Fruit fly (Drosophila melanogaster) whole organism: Measurements from ENCODE around the gene CG7352.

ENCODE experiments used
- CG8478 ChIP-seq: fragments of >200 bp; optimal IDR thresholded peaks from 2 replicates; lab custom pipeline; 2018; ENCODE audit warnings: inconsistent platforms
- Dll ChIP-seq: fragments of >200 bp; optimal IDR thresholded peaks from 2 replicates; lab custom pipeline; 2017
- EcR ChIP-seq, 2 experiments: fragments of >200 bp; optimal IDR thresholded peaks; 2 replicates each; lab custom pipeline; 2017; ENCODE audit warnings: missing biosample characterization in 2 of 2, missing genetic modification characterization in 2 of 2, missing genetic modification reagents in 2 of 2
- pan ChIP-seq: fragments of >200 bp; optimal IDR thresholded peaks from 2 replicates; lab custom pipeline; 2017
- psq ChIP-seq: fragments of >200 bp; optimal IDR thresholded peaks from 2 replicates; lab custom pipeline; 2017
- usp ChIP-seq: fragments of >200 bp; optimal IDR thresholded peaks from 2 replicates; lab custom pipeline; 2017; ENCODE audit warnings: missing biosample characterization, missing genetic modification characterization, mixed read lengths

CG7352 gene

dm6 chr3R:8355579-8355978 lies 8.2 kb downstream of the CG7352 start:
- TF ChIP-seq CG8478 (no peak), psq (lab: Kevin White, UChicago) (no peak), EcR (GFP tag; optimal IDR thresholded peaks at IDR 0.05; lab: Kevin White, UChicago) (no peak), usp (GFP tag; lab: Kevin White, UChicago) (no peak), Dll (lab: Kevin White, UChicago) (no peak), pan (no peak)

- TF ChIP-seq pan: no peak
- no peak for TF ChIP-seq Dll (lab: Kevin White, UChicago)
- no peak for TF ChIP-seq EcR (GFP tag; optimal IDR thresholded peaks at IDR 0.05; lab: Kevin White, UChicago)
- no peak for TF ChIP-seq psq (lab: Kevin White, UChicago)
- TF ChIP-seq usp (GFP tag; lab: Kevin White, UChicago): no peak
- no peak for TF ChIP-seq CG8478
These were observed 9.4 kb downstream of the CG7352 start, which contains the start of gene stck for dm6 chr3R:8356626-8357290. TSS of gene stck (plus strand) at chr3R:8356978.

dm6 chr3R:8357372-8357992 lies 10.1 kb downstream of the CG7352 start:
- TF ChIP-seq pan (no peak), EcR (GFP tag; optimal IDR thresholded peaks at IDR 0.05; lab: Kevin White, UChicago) (no peak), usp (GFP tag; lab: Kevin White, UChicago) (no peak), CG8478 (no peak), Dll (lab: Kevin White, UChicago) (no peak), psq (lab: Kevin White, UChicago) (no peak)

- TF ChIP-seq usp (GFP tag; lab: Kevin White, UChicago): no peak
- TF ChIP-seq pan: no peak
- no peak for TF ChIP-seq CG8478
- TF ChIP-seq psq (lab: Kevin White, UChicago): no peak
- TF ChIP-seq Dll (lab: Kevin White, UChicago): no peak
- no peak for TF ChIP-seq EcR (GFP tag; optimal IDR thresholded peaks at IDR 0.05; lab: Kevin White, UChicago)
These were observed 10.6 kb downstream of the CG7352 start for dm6 chr3R:8358004-8358403.

dm6 chr3R:8362259-8362876 lies 15.0 kb downstream of the CG7352 start, which contains the start of the genes Veneno and CG7963:
TSS of gene Veneno (minus strand) at chr3R:8362554.
TSS of gene CG7963 (plus strand) at chr3R:8362826.
- no peak for TF ChIP-seq EcR (GFP tag; optimal IDR thresholded peaks at IDR 0.05; lab: Kevin White, UChicago)
- TF ChIP-seq psq (lab: Kevin White, UChicago): no peak
- no peak for TF ChIP-seq CG8478
- no peak for TF ChIP-seq pan
- no peak for TF ChIP-seq usp (GFP tag; lab: Kevin White, UChicago)
- TF ChIP-seq Dll (lab: Kevin White, UChicago): no peak

dm6 chr3R:8368553-8368952 lies 21.2 kb downstream of the CG7352 start:
- no peak for TF ChIP-seq CG8478
- no peak for TF ChIP-seq usp (GFP tag; lab: Kevin White, UChicago)
- no peak for TF ChIP-seq pan
- TF ChIP-seq Dll (lab: Kevin White, UChicago): no peak
- no peak for TF ChIP-seq EcR (GFP tag; optimal IDR thresholded peaks at IDR 0.05; lab: Kevin White, UChicago)
- TF ChIP-seq psq (lab: Kevin White, UChicago): no peak

- TF ChIP-seq EcR (GFP tag; optimal IDR thresholded peaks at IDR 0.05; lab: Kevin White, UChicago) (no peak), psq (lab: Kevin White, UChicago) (no peak), Dll (lab: Kevin White, UChicago) (no peak), usp (GFP tag; lab: Kevin White, UChicago) (no peak), CG8478 (no peak)
These were observed 42.3 kb downstream of the CG7352 start for dm6 chr3R:8389636-8390035.
